Worm (Caenorhabditis elegans) whole organism, mixed stage, embryonic: ENCODE measurements around the gene F08F3.6.

Experiments used
- blmp-1 ChIP-seq: fragments of 150-350 bp; optimal IDR thresholded peaks from 2 replicates; lab custom pipeline; 2014; ENCODE audit warnings: missing biosample characterization, missing genetic modification characterization
- elt-1 ChIP-seq: sonication (generic microtip); optimal IDR thresholded peaks from 2 replicates; lab custom pipeline; 2017; ENCODE audit warnings: missing genetic modification characterization, mild to moderate bottlenecking, missing compliant biosample characterization, antibody characterized with exemption, moderate library complexity, borderline replicate concordance; ENCODE audit not compliant: insufficient read depth
- nhr-237 ChIP-seq: fragments of 150-350 bp; optimal IDR thresholded peaks from 2 replicates; lab custom pipeline; 2014; ENCODE audit warnings: missing biosample characterization, missing genetic modification characterization
- unc-62 ChIP-seq: fragments of 150-350 bp; optimal IDR thresholded peaks from 2 replicates; lab custom pipeline; 2014; ENCODE audit warnings: missing biosample characterization, missing genetic modification reagents, missing genetic modification characterization

DNA sequence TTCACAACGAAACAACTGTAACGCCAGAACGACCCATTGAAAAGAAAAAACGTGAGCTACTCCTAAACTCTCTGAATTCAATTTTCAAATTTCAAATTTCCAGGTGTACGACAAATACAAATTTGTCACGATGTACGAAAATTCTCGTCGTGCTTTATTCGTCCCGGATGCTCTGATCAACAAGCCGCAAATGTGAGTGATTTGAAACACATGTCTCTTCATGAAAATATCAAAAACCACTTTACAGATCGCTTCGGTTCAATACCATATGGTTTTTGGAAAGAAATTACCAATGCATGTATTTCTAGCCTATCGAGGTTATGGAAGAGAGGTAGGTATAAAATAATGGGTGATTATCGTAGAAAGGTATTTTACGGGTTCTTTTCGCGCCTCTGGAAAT lies 27.2 kb upstream of the F08F3.6 start:
- no peak for TF ChIP-seq nhr-237 (tag; lab: Kevin White, UChicago)
- no peak for TF ChIP-seq unc-62 (GFP tag; lab: Kevin White, UChicago)
- no peak for TF ChIP-seq elt-1 (tag; lab: Kevin White, UChicago)
- no peak for TF ChIP-seq blmp-1 (tag; lab: Kevin White, UChicago)
